Worm (Caenorhabditis elegans) whole organism, early embryonic: ENCODE data around the gene C44B7.5.

ENCODE experiments used
- B0310.2 ChIP-seq: sonication (generic microtip); optimal IDR thresholded peaks from 2 replicates; lab custom pipeline; 2016; ENCODE audit warnings: mild to moderate bottlenecking, missing genetic modification characterization, missing compliant biosample characterization
- aly-1 ChIP-seq: sonication (generic microtip); optimal IDR thresholded peaks from 2 replicates; lab custom pipeline; 2016; ENCODE audit warnings: missing genetic modification characterization, missing compliant biosample characterization
- ama-1 ChIP-seq: fragments of 150-350 bp; optimal IDR thresholded peaks from 2 replicates; lab custom pipeline; 2014
- ets-7 ChIP-seq: sonication (generic microtip); optimal IDR thresholded peaks from 2 replicates; lab custom pipeline; 2016; ENCODE audit warnings: missing genotype, missing genetic modification characterization, missing compliant biosample characterization
- flt-1 ChIP-seq: fragments of 200-800 bp; sonication (Bioruptor generic); IDR thresholded peaks from 2 replicates; pipeline ENCODE4 v1.3.6; 2022; ENCODE audit warnings: missing genetic modification characterization, missing compliant biosample characterization
- scrt-1 ChIP-seq: fragments of 200-800 bp; sonication (Bioruptor generic); IDR thresholded peaks from 2 replicates; pipeline ENCODE4 v1.3.6; 2022; ENCODE audit warnings: missing genetic modification characterization, missing compliant biosample characterization
- tbx-37 ChIP-seq: fragments of 200-800 bp; sonication (Bioruptor generic); conservative IDR thresholded peaks from 2 replicates; pipeline ENCODE4 v1.3.6; 2022; ENCODE audit warnings: missing genetic modification reagents, missing genetic modification characterization, missing compliant biosample characterization
- tra-4 ChIP-seq: sonication (generic microtip); optimal IDR thresholded peaks from 2 replicates; lab custom pipeline; 2017; ENCODE audit warnings: missing genetic modification characterization, missing compliant biosample characterization

DNA sequence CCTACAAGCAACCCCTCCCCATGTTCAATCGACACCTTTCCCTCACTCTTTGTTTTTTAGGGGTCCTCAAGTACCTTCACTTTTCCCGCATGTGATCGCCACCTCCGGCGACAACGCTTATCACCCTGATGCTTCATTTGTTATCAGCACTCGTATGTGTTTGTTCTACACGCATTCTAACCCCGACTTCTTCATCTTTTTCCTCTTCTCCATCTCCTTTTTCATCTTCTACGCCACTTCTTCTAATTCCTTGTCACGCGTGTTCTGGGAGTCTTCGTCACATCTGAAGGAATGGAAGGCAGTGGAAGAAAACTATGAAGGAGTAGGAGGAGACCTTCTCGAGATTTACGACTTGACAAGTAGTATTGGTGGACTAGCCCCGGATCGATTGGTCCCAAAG is 42.4 kb downstream of the C44B7.5 start:
- TF ChIP-seq tbx-37 (GFP tag; lab: Robert Waterston, UW) (no peak), scrt-1 (GFP tag; lab: Robert Waterston, UW) (no peak), flt-1 (GFP tag; lab: Robert Waterston, UW) (no peak), ets-7 (tag; lab: Kevin White, UChicago) (no peak), ama-1 (no peak), B0310.2 (tag; lab: Kevin White, UChicago) (no peak), tra-4 (no peak), aly-1 (no peak)
